Worm (Caenorhabditis elegans) whole organism, late embryonic: Measurements from ENCODE around the gene nspc-12.

ENCODE experiments used
- K02D7.2 ChIP-seq: sonication (generic microtip); optimal IDR thresholded peaks from 2 replicates; lab custom pipeline; 2017; ENCODE audit warnings: mild to moderate bottlenecking, missing genetic modification characterization, missing compliant biosample characterization
- T23F11.4 ChIP-seq: fragments of 200-800 bp; sonication (Bioruptor generic); optimal IDR thresholded peaks from 2 replicates; lab custom pipeline; 2018; ENCODE audit warnings: mild to moderate bottlenecking, missing genetic modification characterization, missing compliant biosample characterization
- ahr-1 ChIP-seq: sonication (generic microtip); optimal IDR thresholded peaks from 2 replicates; lab custom pipeline; 2016; ENCODE audit warnings: missing genetic modification characterization, missing compliant biosample characterization
- ama-1 ChIP-seq: fragments of 150-350 bp; optimal IDR thresholded peaks from 2 replicates; lab custom pipeline; 2014
- ceh-14 ChIP-seq: sonication (generic microtip); optimal IDR thresholded peaks from 2 replicates; lab custom pipeline; 2016; ENCODE audit warnings: missing genotype, missing genetic modification characterization, missing compliant biosample characterization
- ceh-18 ChIP-seq: sonication (generic microtip); optimal IDR thresholded peaks from 2 replicates; lab custom pipeline; 2016; ENCODE audit warnings: missing genetic modification characterization, missing compliant biosample characterization
- ceh-19 ChIP-seq: fragments of 200-800 bp; sonication (Bioruptor generic); optimal IDR thresholded peaks from 2 replicates; lab custom pipeline; 2018; ENCODE audit warnings: mild to moderate bottlenecking, missing genetic modification characterization, missing compliant biosample characterization
- ceh-2 ChIP-seq: sonication (generic microtip); optimal IDR thresholded peaks from 2 replicates; lab custom pipeline; 2016; ENCODE audit warnings: missing genotype, missing genetic modification characterization, missing compliant biosample characterization
- ceh-22 ChIP-seq: sonication (generic microtip); optimal IDR thresholded peaks from 2 replicates; lab custom pipeline; 2017; ENCODE audit warnings: missing biosample characterization, missing genetic modification characterization
- ceh-24 ChIP-seq: sonication (generic microtip); optimal IDR thresholded peaks from 2 replicates; lab custom pipeline; 2016; ENCODE audit warnings: mild to moderate bottlenecking, missing genetic modification characterization, missing compliant biosample characterization
- ceh-30 ChIP-seq: fragments of 150-350 bp; optimal IDR thresholded peaks from 2 replicates; lab custom pipeline; 2014; ENCODE audit warnings: missing biosample characterization, missing genetic modification characterization
- ceh-31 ChIP-seq: sonication (generic microtip); optimal IDR thresholded peaks from 2 replicates; lab custom pipeline; 2016; ENCODE audit warnings: missing genetic modification characterization, missing compliant biosample characterization
- ceh-45 ChIP-seq: fragments of 200-800 bp; sonication (Bioruptor generic); IDR thresholded peaks from 2 replicates; pipeline ENCODE4 v1.3.6; 2022; ENCODE audit warnings: missing genetic modification reagents, missing genetic modification characterization, missing compliant biosample characterization
- ceh-48 ChIP-seq: sonication (generic microtip); optimal IDR thresholded peaks from 2 replicates; lab custom pipeline; 2016; ENCODE audit warnings: missing genetic modification characterization, inconsistent platforms, missing compliant biosample characterization
- ceh-9 ChIP-seq: sonication (generic microtip); optimal IDR thresholded peaks from 2 replicates; lab custom pipeline; 2016; ENCODE audit warnings: mild to moderate bottlenecking, missing genetic modification characterization, inconsistent platforms, missing compliant biosample characterization
- che-1 ChIP-seq: sonication (generic microtip); optimal IDR thresholded peaks from 2 replicates; lab custom pipeline; 2016; ENCODE audit warnings: mild to moderate bottlenecking, missing genetic modification characterization, missing compliant biosample characterization
- dmd-4 ChIP-seq: sonication (generic microtip); optimal IDR thresholded peaks from 2 replicates; lab custom pipeline; 2016; ENCODE audit warnings: borderline replicate concordance, missing genetic modification characterization, missing compliant biosample characterization
- dve-1 ChIP-seq: sonication (generic microtip); optimal IDR thresholded peaks from 2 replicates; lab custom pipeline; 2017; ENCODE audit warnings: antibody characterized with exemption, mild to moderate bottlenecking, missing genetic modification characterization, missing compliant biosample characterization
- elt-4 ChIP-seq: sonication (generic microtip); optimal IDR thresholded peaks from 2 replicates; lab custom pipeline; 2016; ENCODE audit warnings: missing genetic modification characterization, missing compliant biosample characterization
- ets-4 ChIP-seq: sonication (generic microtip); optimal IDR thresholded peaks from 2 replicates; lab custom pipeline; 2016; ENCODE audit warnings: missing genetic modification characterization, missing compliant biosample characterization
- hlh-15 ChIP-seq: sonication (generic microtip); optimal IDR thresholded peaks from 2 replicates; lab custom pipeline; 2016; ENCODE audit warnings: missing genetic modification characterization, missing compliant biosample characterization
- hlh-30 ChIP-seq: sonication (generic microtip); optimal IDR thresholded peaks from 2 replicates; lab custom pipeline; 2017; ENCODE audit warnings: antibody characterized with exemption, missing genetic modification characterization, missing compliant biosample characterization; ENCODE audit not compliant: insufficient read depth
- hlh-8 ChIP-seq: sonication (generic microtip); optimal IDR thresholded peaks from 2 replicates; lab custom pipeline; 2016; ENCODE audit warnings: missing genotype, missing genetic modification characterization, missing compliant biosample characterization
- lim-6 ChIP-seq: sonication (generic microtip); optimal IDR thresholded peaks from 2 replicates; lab custom pipeline; 2016; ENCODE audit warnings: missing genetic modification characterization, missing compliant biosample characterization
- lin-11 ChIP-seq: fragments of 200-800 bp; sonication (Bioruptor generic); optimal IDR thresholded peaks from 2 replicates; lab custom pipeline; 2018; ENCODE audit warnings: mild to moderate bottlenecking, missing genetic modification characterization, missing compliant biosample characterization
- madf-2 ChIP-seq: sonication (generic microtip); optimal IDR thresholded peaks from 2 replicates; lab custom pipeline; 2017; ENCODE audit warnings: missing genetic modification characterization, missing compliant biosample characterization
- mec-3 ChIP-seq: sonication (generic microtip); optimal IDR thresholded peaks from 2 replicates; lab custom pipeline; 2016; ENCODE audit warnings: borderline replicate concordance, missing genetic modification characterization, missing compliant biosample characterization
- nfya-1 ChIP-seq: sonication (generic microtip); optimal IDR thresholded peaks from 2 replicates; lab custom pipeline; 2017; ENCODE audit warnings: missing genetic modification characterization, mild to moderate bottlenecking, missing compliant biosample characterization, antibody characterized with exemption, moderate library complexity
- nhr-11 ChIP-seq: fragments of 150-350 bp; optimal IDR thresholded peaks from 2 replicates; lab custom pipeline; 2014; ENCODE audit warnings: missing biosample characterization, missing genetic modification characterization
- npax-4 ChIP-seq: sonication (generic microtip); optimal IDR thresholded peaks from 2 replicates; lab custom pipeline; 2016; ENCODE audit warnings: missing genetic modification characterization, missing compliant biosample characterization
- odd-2 ChIP-seq: sonication (generic microtip); optimal IDR thresholded peaks from 2 replicates; lab custom pipeline; 2017; ENCODE audit warnings: antibody characterized with exemption, mild to moderate bottlenecking, missing genetic modification characterization, missing compliant biosample characterization
- pag-3 ChIP-seq: sonication (generic microtip); optimal IDR thresholded peaks from 2 replicates; lab custom pipeline; 2016; ENCODE audit warnings: missing compliant biosample characterization, missing genetic modification characterization, borderline replicate concordance
- pat-9 ChIP-seq: fragments of 200-800 bp; sonication (Bioruptor generic); optimal IDR thresholded peaks from 2 replicates; lab custom pipeline; 2018; ENCODE audit warnings: mild to moderate bottlenecking, missing genetic modification characterization, moderate library complexity, missing compliant biosample characterization
- pax-1 ChIP-seq: fragments of 150-350 bp; optimal IDR thresholded peaks from 2 replicates; lab custom pipeline; 2014; ENCODE audit warnings: missing biosample characterization, missing genetic modification characterization
- pha-2 ChIP-seq: sonication (generic microtip); optimal IDR thresholded peaks from 2 replicates; lab custom pipeline; 2017; ENCODE audit warnings: mild to moderate bottlenecking, missing genetic modification characterization, missing compliant biosample characterization
- pha-4 ChIP-seq: fragments of 150-350 bp; optimal IDR thresholded peaks from 2 replicates; lab custom pipeline; 2018; ENCODE audit warnings: missing biosample characterization, missing genetic modification reagents, missing genetic modification characterization
- pqm-1 ChIP-seq: sonication (generic microtip); optimal IDR thresholded peaks from 2 replicates; lab custom pipeline; 2016; ENCODE audit warnings: missing genetic modification characterization, missing compliant biosample characterization
- ref-2 ChIP-seq: sonication (generic microtip); optimal IDR thresholded peaks from 2 replicates; lab custom pipeline; 2016; ENCODE audit warnings: missing genetic modification characterization, missing compliant biosample characterization
- rnt-1 ChIP-seq: sonication (generic microtip); optimal IDR thresholded peaks from 2 replicates; lab custom pipeline; 2016; ENCODE audit warnings: missing genetic modification characterization, missing compliant biosample characterization
- sox-2 ChIP-seq: fragments of 200-800 bp; sonication (Bioruptor generic); IDR thresholded peaks from 2 replicates; pipeline ENCODE4 v1.3.6; 2022; ENCODE audit warnings: missing genetic modification reagents, missing genetic modification characterization, missing compliant biosample characterization
- unc-3 ChIP-seq, 2 experiments: fragments of 200-800 bp in 1 of 2; sonication (Bioruptor generic) in 1 of 2; sonication (generic microtip) in 1 of 2; conservative IDR thresholded peaks in 1 of 2; optimal IDR thresholded peaks in 1 of 2; 2 replicates each; pipeline versions ENCODE4 v1.3.6 to Lab custom; 2016 to 2022; ENCODE audit warnings: missing compliant biosample characterization in 2 of 2, missing genetic modification characterization in 2 of 2, missing genetic modification reagents in 1 of 2
- unc-42 ChIP-seq: sonication (generic microtip); optimal IDR thresholded peaks from 2 replicates; lab custom pipeline; 2016; ENCODE audit warnings: missing genotype, missing genetic modification characterization, missing compliant biosample characterization
- unc-55 ChIP-seq: sonication (generic microtip); optimal IDR thresholded peaks from 2 replicates; lab custom pipeline; 2017; ENCODE audit warnings: missing biosample characterization, missing genetic modification reagents, missing genetic modification characterization
- unc-86 ChIP-seq: sonication (generic microtip); optimal IDR thresholded peaks from 2 replicates; lab custom pipeline; 2016; ENCODE audit warnings: missing genetic modification characterization, missing compliant biosample characterization
- ztf-16 ChIP-seq: sonication (generic microtip); optimal IDR thresholded peaks from 2 replicates; lab custom pipeline; 2017; ENCODE audit warnings: missing genetic modification characterization, missing compliant biosample characterization

Gene nspc-12

DNA sequence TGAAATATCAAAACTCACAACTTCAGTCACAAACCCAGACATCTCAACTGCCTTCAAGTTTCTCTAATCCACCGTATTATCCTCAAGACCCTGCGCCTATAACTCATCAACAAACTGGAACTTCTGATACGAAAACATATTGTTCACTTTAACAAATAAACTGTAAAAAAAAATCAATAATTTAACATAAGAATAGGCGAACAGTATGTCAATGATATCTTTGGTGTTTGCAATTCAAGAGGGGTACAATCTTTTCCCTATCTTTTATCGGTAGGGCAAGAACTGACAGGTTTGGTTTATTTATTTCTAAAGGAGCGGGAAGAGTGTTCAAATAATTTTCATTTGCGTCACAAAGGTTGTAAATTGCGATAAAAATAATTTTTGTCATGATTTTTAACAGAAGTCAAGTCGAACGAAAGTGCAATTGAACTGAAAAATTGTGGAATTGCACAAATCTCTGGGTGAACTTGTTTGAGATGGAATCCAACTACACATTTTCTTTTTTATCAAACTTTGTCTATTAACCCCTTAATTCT is 6.5 kb upstream of the nspc-12 start (continued):
- TF ChIP-seq unc-42 (tag; lab: Kevin White, UChicago) (peak; percentile 65), pax-1 (tag; lab: Kevin White, UChicago) (peak; percentile 20), ceh-19 (no peak), unc-55 (GFP tag; lab: Kevin White, UChicago) (no peak), ceh-30 (tag; lab: Kevin White, UChicago) (peak; percentile 1), lin-11 (tag; lab: Kevin White, UChicago) (no peak), nhr-11 (peak; percentile 73), elt-4 (tag; lab: Kevin White, UChicago) (no peak), che-1 (tag; lab: Kevin White, UChicago) (no peak), K02D7.2 (tag; lab: Kevin White, UChicago) (no peak), dve-1 (tag; lab: Kevin White, UChicago) (peak; percentile 96), hlh-8 (tag; lab: Kevin White, UChicago) (no peak), lim-6 (tag; lab: Kevin White, UChicago) (no peak), ceh-18 (tag; lab: Kevin White, UChicago) (peak; percentile 94), ceh-45 (GFP tag; lab: Robert Waterston, UW) (no peak), ztf-16 (tag; lab: Kevin White, UChicago) (no peak), hlh-30 (tag; lab: Kevin White, UChicago) (no peak), sox-2 (GFP tag; lab: Robert Waterston, UW) (no peak), ceh-31 (tag; lab: Kevin White, UChicago) (peak; percentile 64), pqm-1 (tag; lab: Kevin White, UChicago) (peak; percentile 33), ahr-1 (tag; lab: Kevin White, UChicago) (no peak), ama-1 (lab: Kevin White, UChicago) (no peak), nfya-1 (tag; lab: Kevin White, UChicago) (peak; percentile 87), mec-3 (tag; lab: Kevin White, UChicago) (no peak), ceh-22 (tag; lab: Kevin White, UChicago) (no peak), pha-4 (tag; lab: Kevin White, UChicago) (no peak), pha-2 (tag; lab: Kevin White, UChicago) (no peak), ceh-48 (tag; lab: Kevin White, UChicago) (peak; percentile 38), dmd-4 (tag; lab: Kevin White, UChicago) (no peak), pat-9 (no peak), ceh-9 (no peak), unc-3 (GFP tag; conservative IDR thresholded peaks at IDR 0.05; lab: Robert Waterston, UW) (peak; percentile 9; the same call in 1 of the 2 replicates), unc-3 (tag; optimal IDR thresholded peaks at IDR 0.05; lab: Kevin White, UChicago) (peak; percentile 55), ceh-24 (no peak), odd-2 (tag; lab: Kevin White, UChicago) (no peak), ceh-14 (tag; lab: Kevin White, UChicago) (peak; percentile 42)

DNA sequence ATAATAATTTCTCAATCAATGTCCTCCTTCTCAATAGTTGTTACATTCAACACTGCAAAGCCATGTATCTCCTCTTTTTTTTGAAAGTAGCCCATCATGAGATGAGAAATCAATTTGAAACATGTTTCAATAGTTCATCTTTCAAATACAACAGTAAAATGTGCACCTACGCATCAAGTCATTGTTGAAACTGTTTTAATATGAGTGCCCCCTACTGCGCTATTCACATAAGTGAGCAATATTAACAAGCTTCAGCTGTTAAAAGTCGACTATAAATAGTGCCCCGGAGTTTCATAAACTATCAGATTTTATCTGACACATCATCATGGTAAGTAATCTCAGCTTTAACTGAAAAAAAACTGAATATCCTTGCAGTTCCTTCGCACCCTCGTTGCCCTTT is 4.0 kb upstream of the nspc-12 start, which contains the start of the genes nspc-15 and F19H6.6:
nspc-15 (plus strand) TSS at position 301 of the 400 bp plus-strand sequence.
F19H6.6 (plus strand) TSS at position 384 of the 400 bp plus-strand sequence.
- TF ChIP-seq ceh-2 (tag; lab: Kevin White, UChicago) (no peak), ets-4 (tag; lab: Kevin White, UChicago) (no peak)
- TF ChIP-seq, all 69 proteins: peak for 0

DNA sequence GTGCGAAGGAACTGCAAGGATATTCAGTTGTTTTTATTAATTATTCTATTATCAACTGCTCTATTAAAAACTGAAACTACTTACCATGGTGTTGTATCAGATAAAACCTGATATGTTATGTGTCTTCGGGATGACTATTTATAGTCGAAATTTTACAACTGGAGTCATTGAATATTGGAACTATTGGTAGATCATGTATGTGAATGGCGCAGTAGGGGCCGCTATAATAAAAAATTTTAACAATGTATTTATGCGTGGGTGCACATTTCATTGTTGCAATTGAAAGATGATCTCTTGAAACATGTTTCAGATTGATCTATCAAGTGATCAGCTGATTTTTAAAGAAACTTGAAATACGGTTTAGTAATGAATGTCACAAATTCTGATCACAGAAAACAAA is 2.5 kb upstream of the nspc-12 start, which contains the start of gene nspc-14:
nspc-14 (minus strand) TSS at position 101 of the 400 bp plus-strand sequence.
- TF ChIP-seq madf-2 (tag; lab: Kevin White, UChicago) (no peak), ceh-19 (no peak), mec-3 (tag; lab: Kevin White, UChicago) (no peak), ref-2 (tag; lab: Kevin White, UChicago) (no peak), pag-3 (tag; lab: Kevin White, UChicago) (no peak), ceh-18 (tag; lab: Kevin White, UChicago) (no peak), pax-1 (tag; lab: Kevin White, UChicago) (no peak), npax-4 (tag; lab: Kevin White, UChicago) (no peak), dve-1 (tag; lab: Kevin White, UChicago) (no peak), T23F11.4 (GFP tag; lab: Kevin White, UChicago) (no peak), rnt-1 (tag; lab: Kevin White, UChicago) (no peak), ztf-16 (tag; lab: Kevin White, UChicago) (no peak), unc-86 (tag; lab: Kevin White, UChicago) (no peak), hlh-15 (no peak), odd-2 (tag; lab: Kevin White, UChicago) (no peak), ceh-2 (tag; lab: Kevin White, UChicago) (no peak), ceh-45 (GFP tag; lab: Robert Waterston, UW) (no peak)
